Worm (Caenorhabditis elegans) whole organism, L1 larva: ENCODE data around the gene ins-34.
A peak's percentile ranks its signal among the peaks of the same experiment; 100 is the strongest.

ENCODE experiments used
- C16A3.4 ChIP-seq: fragments of 150-350 bp; optimal IDR thresholded peaks from 2 replicates; lab custom pipeline; 2014; ENCODE audit warnings: missing biosample characterization, missing genetic modification characterization
- C34B4.2 ChIP-seq: sonication (generic microtip); optimal IDR thresholded peaks from 2 replicates; lab custom pipeline; 2017; ENCODE audit warnings: mild to moderate bottlenecking, missing genetic modification characterization, missing compliant biosample characterization
- Y116A8C.19 ChIP-seq: sonication (generic microtip); optimal IDR thresholded peaks from 2 replicates; lab custom pipeline; 2016; ENCODE audit warnings: missing compliant biosample characterization, missing genetic modification characterization, borderline replicate concordance
- aha-1 ChIP-seq: fragments of 150-350 bp; optimal IDR thresholded peaks from 2 replicates; lab custom pipeline; 2014; ENCODE audit warnings: missing biosample characterization, missing genetic modification characterization
- alr-1 ChIP-seq: fragments of 200-800 bp; sonication (Bioruptor generic); optimal IDR thresholded peaks from 2 replicates; lab custom pipeline; 2018; ENCODE audit warnings: borderline replicate concordance, mild to moderate bottlenecking, missing genetic modification characterization, missing compliant biosample characterization
- ama-1 ChIP-seq: fragments of 150-350 bp; optimal IDR thresholded peaks from 2 replicates; lab custom pipeline; 2014
- ceh-63 ChIP-seq: fragments of 200-800 bp; sonication (Bioruptor generic); optimal IDR thresholded peaks from 2 replicates; lab custom pipeline; 2018; ENCODE audit warnings: mild to moderate bottlenecking, missing genetic modification characterization, missing compliant biosample characterization
- ceh-82 ChIP-seq, 3 experiments: fragments of 150-350 bp in 1 of 3; sonication (generic microtip) in 2 of 3; optimal IDR thresholded peaks; 2 replicates each; lab custom pipeline; 2014 to 2017; ENCODE audit warnings: missing biosample characterization in 3 of 3, missing genetic modification characterization in 3 of 3
- dpl-1 ChIP-seq, 3 experiments: fragments of 150-350 bp in 2 of 3; sonication (generic microtip) in 1 of 3; optimal IDR thresholded peaks; 2 replicates each; lab custom pipeline; 2014 to 2017; ENCODE audit warnings: missing biosample characterization in 3 of 3, missing genetic modification characterization in 3 of 3, missing genetic modification reagents in 3 of 3
- dsc-1 ChIP-seq: sonication (generic microtip); optimal IDR thresholded peaks from 2 replicates; lab custom pipeline; 2016; ENCODE audit warnings: mild to moderate bottlenecking, missing genetic modification characterization, missing compliant biosample characterization
- efl-1 ChIP-seq, 4 experiments: fragments of 150-350 bp; optimal IDR thresholded peaks in 3 of 4; peaks in 1 of 4; 1 replicate in 1 of 4; 2 replicates in 3 of 4; lab custom pipeline; 2014; ENCODE audit warnings: missing biosample characterization in 2 of 4, missing genetic modification characterization in 2 of 4, missing genetic modification reagents in 2 of 4
- egl-13 ChIP-seq: sonication (generic microtip); optimal IDR thresholded peaks from 2 replicates; lab custom pipeline; 2016; ENCODE audit warnings: missing genotype, missing genetic modification reagents, missing genetic modification characterization, missing compliant biosample characterization
- egl-27 ChIP-seq, 2 experiments: fragments of 150-350 bp in 1 of 2; sonication (generic microtip); optimal IDR thresholded peaks; 3 replicates each; lab custom pipeline; 2017 to 2018; ENCODE audit warnings: missing biosample characterization in 2 of 2, missing genetic modification characterization in 2 of 2, missing genetic modification reagents in 2 of 2
- elt-3 ChIP-seq, 6 experiments: fragments of 150-350 bp in 1 of 6; sonication (generic microtip); optimal IDR thresholded peaks; 2 replicates each; lab custom pipeline; 2017 to 2018; ENCODE audit warnings: missing biosample characterization in 6 of 6, missing genetic modification characterization in 6 of 6, inconsistent platforms in 1 of 6
- ets-5 ChIP-seq: fragments of 200-800 bp; sonication (Bioruptor generic); IDR thresholded peaks from 2 replicates; pipeline ENCODE4 v1.3.6; 2022; ENCODE audit warnings: missing genetic modification characterization, missing compliant biosample characterization
- fkh-8 ChIP-seq: sonication (generic microtip); optimal IDR thresholded peaks from 2 replicates; lab custom pipeline; 2016; ENCODE audit warnings: mild to moderate bottlenecking, missing genetic modification characterization, missing compliant biosample characterization
- grh-1 ChIP-seq: fragments of 200-800 bp; sonication (Bioruptor generic); IDR thresholded peaks from 2 replicates; pipeline ENCODE4 v1.3.6; 2022; ENCODE audit warnings: missing genetic modification reagents, missing genetic modification characterization, missing compliant biosample characterization
- hpl-2 ChIP-seq: fragments of 150-350 bp; optimal IDR thresholded peaks from 2 replicates; lab custom pipeline; 2014; ENCODE audit warnings: missing biosample characterization, missing genetic modification reagents, missing genetic modification characterization
- jun-1 ChIP-seq: fragments of 150-350 bp; optimal IDR thresholded peaks from 2 replicates; lab custom pipeline; 2014; ENCODE audit warnings: missing biosample characterization, missing genetic modification reagents, missing genetic modification characterization
- lin-14 ChIP-seq: fragments of 200-800 bp; sonication (Bioruptor generic); optimal IDR thresholded peaks from 2 replicates; lab custom pipeline; 2018; ENCODE audit warnings: mild to moderate bottlenecking, missing genetic modification characterization, moderate library complexity, missing compliant biosample characterization
- lin-15B ChIP-seq: fragments of 150-350 bp; sonication (generic microtip); optimal IDR thresholded peaks from 3 replicates; lab custom pipeline; 2014; ENCODE audit warnings: missing biosample characterization, missing genetic modification characterization
- lsy-2 ChIP-seq, 2 experiments: fragments of 150-350 bp; optimal IDR thresholded peaks; 2 replicates each; lab custom pipeline; 2014; ENCODE audit warnings: missing biosample characterization in 2 of 2, missing genetic modification characterization in 2 of 2
- mdl-1 ChIP-seq, 2 experiments: fragments of 150-350 bp; optimal IDR thresholded peaks; 2 replicates each; lab custom pipeline; 2014 to 2017; ENCODE audit warnings: missing biosample characterization in 2 of 2, missing genetic modification characterization in 2 of 2, inconsistent platforms in 1 of 2
- mep-1 ChIP-seq: fragments of 150-350 bp; optimal IDR thresholded peaks from 2 replicates; lab custom pipeline; 2014; ENCODE audit warnings: missing biosample characterization, missing genetic modification characterization
- nhr-11 ChIP-seq: fragments of 150-350 bp; optimal IDR thresholded peaks from 2 replicates; lab custom pipeline; 2014; ENCODE audit warnings: missing biosample characterization, missing genetic modification characterization
- nhr-71 ChIP-seq: sonication (generic microtip); optimal IDR thresholded peaks from 2 replicates; lab custom pipeline; 2016; ENCODE audit warnings: mild to moderate bottlenecking, missing genetic modification characterization, moderate library complexity, missing compliant biosample characterization
- nhr-76 ChIP-seq: sonication (generic microtip); optimal IDR thresholded peaks from 2 replicates; lab custom pipeline; 2017; ENCODE audit warnings: missing biosample characterization, missing genetic modification characterization
- nhr-77 ChIP-seq: fragments of 150-350 bp; optimal IDR thresholded peaks from 2 replicates; lab custom pipeline; 2014; ENCODE audit warnings: missing biosample characterization, missing genetic modification characterization
- nhr-85 ChIP-seq: sonication (generic microtip); peaks from one replicate; lab custom pipeline; 2016; ENCODE audit warnings: missing genetic modification characterization, inconsistent platforms, missing compliant biosample characterization
- pag-3 ChIP-seq: sonication (generic microtip); optimal IDR thresholded peaks from 2 replicates; lab custom pipeline; 2017; ENCODE audit warnings: missing genetic modification characterization, mild to moderate bottlenecking, missing compliant biosample characterization, antibody characterized with exemption, borderline replicate concordance; ENCODE audit not compliant: insufficient read depth
- pqm-1 ChIP-seq: sonication (generic microtip); optimal IDR thresholded peaks from 3 replicates; lab custom pipeline; 2017; ENCODE audit warnings: missing biosample characterization, missing genetic modification characterization
- rnt-1 ChIP-seq: sonication (generic microtip); optimal IDR thresholded peaks from 2 replicates; lab custom pipeline; 2016; ENCODE audit warnings: mild to moderate bottlenecking, missing genetic modification characterization, moderate library complexity, missing compliant biosample characterization
- snpc-4 ChIP-seq: fragments of 150-350 bp; optimal IDR thresholded peaks from 2 replicates; lab custom pipeline; 2014; ENCODE audit warnings: missing biosample characterization, missing genetic modification characterization
- snu-23 ChIP-seq: sonication (generic microtip); optimal IDR thresholded peaks from 2 replicates; lab custom pipeline; 2016; ENCODE audit warnings: missing genetic modification characterization, missing compliant biosample characterization
- sox-4 ChIP-seq: sonication (generic microtip); optimal IDR thresholded peaks from 2 replicates; lab custom pipeline; 2016; ENCODE audit warnings: missing genetic modification characterization, missing compliant biosample characterization
- swsn-7 ChIP-seq: sonication (generic microtip); optimal IDR thresholded peaks from 2 replicates; lab custom pipeline; 2016; ENCODE audit warnings: missing genetic modification characterization, missing compliant biosample characterization
- tbx-2 ChIP-seq: sonication (generic microtip); optimal IDR thresholded peaks from 2 replicates; lab custom pipeline; 2016; ENCODE audit warnings: missing genetic modification characterization, missing compliant biosample characterization
- tlp-1 ChIP-seq: fragments of 150-350 bp; optimal IDR thresholded peaks from 2 replicates; lab custom pipeline; 2014; ENCODE audit warnings: missing biosample characterization, missing genetic modification characterization
- unc-130 ChIP-seq: fragments of 150-350 bp; optimal IDR thresholded peaks from 2 replicates; lab custom pipeline; 2017; ENCODE audit warnings: missing biosample characterization, missing genetic modification characterization, inconsistent platforms
- unc-62 ChIP-seq: fragments of 150-350 bp; optimal IDR thresholded peaks from 2 replicates; lab custom pipeline; 2014; ENCODE audit warnings: missing biosample characterization, missing genetic modification reagents, missing genetic modification characterization
- unc-98 ChIP-seq: fragments of 200-800 bp; sonication (Bioruptor generic); IDR thresholded peaks from 2 replicates; pipeline ENCODE4 v1.3.6; 2022; ENCODE audit warnings: missing genetic modification characterization, missing compliant biosample characterization
- vab-15 ChIP-seq: sonication (generic microtip); optimal IDR thresholded peaks from 2 replicates; lab custom pipeline; 2017; ENCODE audit warnings: missing genotype, mild to moderate bottlenecking, missing genetic modification characterization, missing compliant biosample characterization
- zip-4 ChIP-seq: fragments of 200-800 bp; sonication (Bioruptor generic); optimal IDR thresholded peaks from 2 replicates; lab custom pipeline; 2018; ENCODE audit warnings: mild to moderate bottlenecking, missing genetic modification characterization, moderate library complexity, missing compliant biosample characterization
- ztf-11 ChIP-seq, 2 experiments: sonication (generic microtip); optimal IDR thresholded peaks; 2 replicates each; lab custom pipeline; 2016 to 2017; ENCODE audit warnings: missing genetic modification characterization in 2 of 2, missing biosample characterization in 1 of 2, missing compliant biosample characterization in 1 of 2
- ztf-4 ChIP-seq: fragments of 150-350 bp; optimal IDR thresholded peaks from 2 replicates; lab custom pipeline; 2014; ENCODE audit warnings: missing biosample characterization, missing genetic modification characterization

ins-34 gene

ce11 chrIV:14119327-14119726, 13.0 kb downstream of the ins-34 start:
- TF ChIP-seq C34B4.2 (tag; lab: Kevin White, UChicago) (no peak), efl-1 (optimal IDR thresholded peaks at IDR 0.05; lab: Kevin White, UChicago) (peak in 1 of 2 experiments; percentile 17), efl-1 (GFP tag; optimal IDR thresholded peaks at IDR 0.05 in 1 of 2; lab: Kevin White, UChicago) (peak; percentile 53 to 91), dpl-1 (GFP tag; optimal IDR thresholded peaks at IDR 0.05; lab: Kevin White, UChicago) (peak in 2 of 3 experiments; percentile 11 to 25)
- TF ChIP-seq, all 84 proteins: peak for 2

DNA sequence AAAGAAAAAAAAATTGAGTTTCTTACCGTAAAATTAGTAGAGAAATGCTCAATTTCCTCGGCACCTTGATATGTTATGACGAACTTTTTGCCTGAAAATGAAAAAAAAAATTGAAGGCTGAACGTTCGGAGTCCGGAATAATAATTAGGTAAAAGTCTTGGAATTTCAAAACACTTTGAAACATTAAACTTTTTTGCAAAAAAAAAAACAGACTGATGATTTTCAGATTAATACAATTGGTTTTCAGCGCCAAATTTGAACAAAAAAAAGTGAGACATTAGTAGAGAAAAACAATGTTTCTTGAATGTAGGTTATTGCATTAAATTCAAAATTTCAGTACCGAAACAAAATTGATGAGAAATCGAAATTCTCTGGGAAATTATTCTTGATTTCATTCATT, 17.6 kb downstream of the ins-34 start, which contains the start of gene nkcc-1:
TSS of gene nkcc-1 (minus strand) at position 101 of the 400 bp plus-strand sequence.
- TF ChIP-seq C34B4.2 (tag; lab: Kevin White, UChicago) (no peak), efl-1 (optimal IDR thresholded peaks at IDR 0.05; lab: Kevin White, UChicago) (no peak), efl-1 (GFP tag; optimal IDR thresholded peaks at IDR 0.05 in 1 of 2; lab: Kevin White, UChicago) (peak in 1 of 2 experiments; percentile 41)
- TF ChIP-seq, all 84 proteins: peak for 1

- TF ChIP-seq tlp-1 (tag; lab: Kevin White, UChicago) (no peak), unc-130 (tag; lab: Kevin White, UChicago) (no peak), vab-15 (tag; lab: Kevin White, UChicago) (no peak), zip-4 (GFP tag; lab: Kevin White, UChicago) (no peak), snu-23 (no peak), lsy-2 (tag; optimal IDR thresholded peaks at IDR 0.05; lab: Kevin White, UChicago) (peak in 1 of 2 experiments; percentile 28), grh-1 (GFP tag; lab: Robert Waterston, UW) (no peak), dsc-1 (peak; percentile 16), unc-62 (GFP tag; lab: Kevin White, UChicago) (no peak), C16A3.4 (tag; lab: Kevin White, UChicago) (no peak), fkh-8 (tag; lab: Kevin White, UChicago) (peak; percentile 47), dpl-1 (GFP tag; optimal IDR thresholded peaks at IDR 0.05; lab: Kevin White, UChicago) (no peak), rnt-1 (tag; lab: Kevin White, UChicago) (no peak), pag-3 (tag; lab: Kevin White, UChicago) (no peak), nhr-71 (no peak), ztf-4 (no peak), egl-27 (tag; optimal IDR thresholded peaks at IDR 0.05; lab: Kevin White, UChicago) (no peak), nhr-76 (tag; lab: Kevin White, UChicago) (no peak), unc-98 (GFP tag; lab: Robert Waterston, UW) (no peak), mdl-1 (tag; optimal IDR thresholded peaks at IDR 0.05; lab: Kevin White, UChicago) (no peak), mep-1 (tag; lab: Kevin White, UChicago) (peak; percentile 12), jun-1 (no peak), ztf-11 (tag; optimal IDR thresholded peaks at IDR 0.05; lab: Kevin White, UChicago) (no peak), elt-3 (tag; optimal IDR thresholded peaks at IDR 0.05; lab: Kevin White, UChicago) (no peak), nhr-11 (tag; lab: Kevin White, UChicago) (no peak), efl-1 (optimal IDR thresholded peaks at IDR 0.05; lab: Kevin White, UChicago) (peak; percentile 2 to 21), efl-1 (GFP tag; optimal IDR thresholded peaks at IDR 0.05 in 1 of 2; lab: Kevin White, UChicago) (peak in 1 of 2 experiments; percentile 90), snpc-4 (tag; lab: Kevin White, UChicago) (no peak), aha-1 (tag; lab: Kevin White, UChicago) (no peak), nhr-85 (no peak), ets-5 (GFP tag; lab: Robert Waterston, UW) (no peak), pqm-1 (tag; lab: Kevin White, UChicago) (no peak), hpl-2 (GFP tag; lab: Kevin White, UChicago) (no peak), sox-4 (tag; lab: Kevin White, UChicago) (no peak), Y116A8C.19 (tag; lab: Kevin White, UChicago) (no peak), ceh-82 (tag; optimal IDR thresholded peaks at IDR 0.05; lab: Kevin White, UChicago) (peak in 1 of 3 experiments; percentile 22), lin-15B (no peak), alr-1 (tag; lab: Kevin White, UChicago) (no peak), ama-1 (no peak), ceh-63 (GFP tag; lab: Kevin White, UChicago) (no peak), lin-14 (GFP tag; lab: Kevin White, UChicago) (no peak), nhr-77 (tag; lab: Kevin White, UChicago) (no peak), egl-13 (tag; lab: Kevin White, UChicago) (no peak), tbx-2 (tag; lab: Kevin White, UChicago) (no peak), swsn-7 (tag; lab: Kevin White, UChicago) (no peak)
Observed at ce11 chrIV:14127805-14128610, 21.6 kb downstream of the ins-34 start, which contains the start of gene H12I19.115. H12I19.115 (minus strand) TSS chrIV:14127855.
